Worm (Caenorhabditis elegans) whole organism, L3 larva: ENCODE measurements around the gene clec-150.

Experiments
- ama-1 ChIP-seq: fragments of 150-350 bp; optimal IDR thresholded peaks from 2 replicates; lab custom pipeline; 2018
- mml-1 ChIP-seq: fragments of 150-350 bp; sonication (generic microtip); optimal IDR thresholded peaks from 3 replicates; lab custom pipeline; 2014; ENCODE audit warnings: missing biosample characterization, missing genetic modification characterization
- nhr-76 ChIP-seq: fragments of 150-350 bp; sonication (generic microtip); optimal IDR thresholded peaks from 5 replicates; lab custom pipeline; 2014; ENCODE audit warnings: missing biosample characterization, missing genetic modification characterization

ce11 chrIII:1016080-1016479 is 13.6 kb downstream of the clec-150 start, which contains the start of gene Y34F4.3:
- TF ChIP-seq nhr-76 (tag; lab: Kevin White, UChicago) (no peak), mml-1 (tag; lab: Kevin White, UChicago) (no peak), ama-1 (lab: Kevin White, UChicago) (no peak)
